Fruit fly (Drosophila melanogaster): Measurements from ENCODE around the gene crn.

DNA sequence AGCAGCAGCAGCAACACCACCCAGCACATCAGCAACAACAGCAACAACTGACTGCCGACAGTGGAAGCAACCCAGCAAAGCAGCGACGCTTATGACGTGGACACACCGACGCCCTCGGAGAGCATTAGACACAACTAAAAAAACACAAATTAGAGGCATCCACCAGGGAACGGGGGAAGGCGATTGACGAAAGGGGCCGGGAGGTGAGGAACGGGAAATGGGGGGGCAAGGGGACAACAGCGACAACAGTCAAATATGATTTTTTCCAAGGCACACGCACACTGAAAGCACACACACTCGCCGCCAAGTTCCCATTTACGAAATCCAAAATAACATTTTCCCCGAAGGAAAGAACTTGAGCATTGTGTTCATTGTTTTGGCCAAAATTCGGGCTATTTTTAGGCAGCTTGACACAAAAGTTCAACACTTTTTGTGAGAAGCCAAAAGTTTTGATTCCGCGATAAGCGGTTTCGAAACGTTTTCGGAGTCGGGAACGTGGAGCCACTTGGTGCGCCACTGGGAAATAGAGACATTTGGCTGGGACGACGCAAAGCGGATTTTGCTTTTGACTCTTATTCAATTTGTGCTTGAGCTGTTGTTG is 41.0 kb downstream of the crn start:
- TF ChIP-seq ttk (optimal IDR thresholded peaks at IDR 0.05) (no peak), Myc (optimal IDR thresholded peaks at IDR 0.05) (no peak), Sin3A (optimal IDR thresholded peaks at IDR 0.05) (no peak), psq (optimal IDR thresholded peaks at IDR 0.05) (no peak)
